Fruit fly (Drosophila melanogaster) whole organism, embryonic: ENCODE measurements around the gene CG32983.
A peak's percentile ranks its signal among the peaks of the same experiment; 100 is the strongest.

Experiments
- Bteb2 ChIP-seq: fragments of 200-800 bp; sonication (Bioruptor generic); optimal IDR thresholded peaks from 2 replicates; lab custom pipeline; 2016; ENCODE audit warnings: missing biosample characterization, missing genetic modification characterization
- CG10959 ChIP-seq: fragments of 200-800 bp; sonication (Bioruptor generic); IDR thresholded peaks from 2 replicates; pipeline ENCODE4 v1.3.6; 2022; ENCODE audit warnings: missing biosample characterization, missing genetic modification characterization
- CG11456 ChIP-seq: fragments of 200-800 bp; sonication (Bioruptor generic); IDR thresholded peaks from 3 replicates; pipeline ENCODE4 v1.3.6; 2022; ENCODE audit warnings: missing biosample characterization, missing genetic modification characterization
- CG14965 ChIP-seq: fragments of 200-800 bp; sonication (Bioruptor generic); optimal IDR thresholded peaks from 2 replicates; lab custom pipeline; 2016; ENCODE audit warnings: missing biosample characterization, missing genetic modification characterization, borderline replicate concordance
- CG15073 ChIP-seq: fragments of 200-800 bp; sonication (Bioruptor generic); optimal IDR thresholded peaks from 2 replicates; lab custom pipeline; 2016; ENCODE audit warnings: missing biosample characterization, missing genetic modification characterization
- CG15514 ChIP-seq: fragments of 200-800 bp; sonication (Bioruptor generic); optimal IDR thresholded peaks from 3 replicates; lab custom pipeline; 2017; ENCODE audit warnings: missing biosample characterization, missing genetic modification characterization, mild to moderate bottlenecking, moderate library complexity, missing genetic modification reagents
- CG18476 ChIP-seq: fragments of 200-800 bp; sonication (Bioruptor generic); optimal IDR thresholded peaks from 2 replicates; lab custom pipeline; 2016; ENCODE audit warnings: missing biosample characterization, mild to moderate bottlenecking, missing genetic modification characterization
- CG2120 ChIP-seq: fragments of 200-800 bp; sonication (Bioruptor generic); optimal IDR thresholded peaks from 3 replicates; lab custom pipeline; 2016; ENCODE audit warnings: missing biosample characterization, missing genetic modification characterization
- CG2889 ChIP-seq: fragments of 200-800 bp; sonication (Bioruptor generic); IDR thresholded peaks from 3 replicates; pipeline ENCODE4 v1.3.6; 2022; ENCODE audit warnings: missing biosample characterization, missing genetic modification characterization
- CG30403 ChIP-seq: fragments of 200-800 bp; sonication (Bioruptor generic); optimal IDR thresholded peaks from 3 replicates; lab custom pipeline; 2016; ENCODE audit warnings: missing biosample characterization, missing genetic modification characterization
- CG32767 ChIP-seq: fragments of 200-800 bp; sonication (Bioruptor generic); IDR thresholded peaks from 2 replicates; pipeline ENCODE4 v1.3.6; 2022; ENCODE audit warnings: missing biosample characterization, missing genetic modification characterization
- CG6272 ChIP-seq: fragments of 200-800 bp; sonication (Bioruptor generic); IDR thresholded peaks from 2 replicates; pipeline ENCODE4 v1.3.6; 2022; ENCODE audit warnings: missing biosample characterization, missing genetic modification characterization
- CG6854 ChIP-seq: fragments of 200-800 bp; sonication (Bioruptor generic); optimal IDR thresholded peaks from 3 replicates; lab custom pipeline; 2017; ENCODE audit warnings: missing biosample characterization, mild to moderate bottlenecking, missing genetic modification characterization
- CG8924 ChIP-seq: fragments of 200-800 bp; optimal IDR thresholded peaks from 3 replicates; lab custom pipeline; 2019; ENCODE audit warnings: missing biosample characterization, mild to moderate bottlenecking, missing genetic modification characterization, moderate library complexity
- CG9215 ChIP-seq: fragments of 200-800 bp; sonication (Bioruptor generic); IDR thresholded peaks from 2 replicates; pipeline ENCODE4 v1.3.6; 2022; ENCODE audit warnings: missing biosample characterization, missing genetic modification characterization
- CG9932 ChIP-seq: fragments of 200-800 bp; sonication (Bioruptor generic); IDR thresholded peaks from 2 replicates; pipeline ENCODE4 v1.3.6; 2022; ENCODE audit warnings: missing biosample characterization, missing genetic modification characterization
- CoRest ChIP-seq: fragments of 200-800 bp; sonication (Bioruptor generic); optimal IDR thresholded peaks from 3 replicates; lab custom pipeline; 2018; ENCODE audit warnings: missing biosample characterization, mild to moderate bottlenecking, missing genetic modification characterization, moderate library complexity
- D19B ChIP-seq: fragments of 200-800 bp; sonication (Bioruptor generic); optimal IDR thresholded peaks from 2 replicates; lab custom pipeline; 2017; ENCODE audit warnings: missing biosample characterization, mild to moderate bottlenecking, missing genetic modification characterization
- Dref ChIP-seq: fragments of 200-800 bp; sonication (Bioruptor generic); IDR thresholded peaks from 2 replicates; pipeline ENCODE4 v1.3.6; 2022; ENCODE audit warnings: missing biosample characterization, missing genetic modification characterization
- Ets65A ChIP-seq: fragments of 200-800 bp; sonication (Bioruptor generic); peaks from one replicate; lab custom pipeline; 2016; ENCODE audit warnings: missing biosample characterization, missing genetic modification characterization
- HmgD ChIP-seq: fragments of 200-800 bp; sonication (Bioruptor generic); optimal IDR thresholded peaks from 3 replicates; lab custom pipeline; 2016; ENCODE audit warnings: missing biosample characterization, missing genetic modification characterization
- Lpt ChIP-seq: fragments of >200 bp; optimal IDR thresholded peaks from 2 replicates; lab custom pipeline; 2018; ENCODE audit warnings: missing biosample characterization, missing genetic modification characterization
- Myb ChIP-seq: fragments of 200-800 bp; sonication (Bioruptor generic); optimal IDR thresholded peaks from 2 replicates; lab custom pipeline; 2016; ENCODE audit warnings: missing biosample characterization, missing genetic modification characterization
- Optix ChIP-seq: fragments of 200-800 bp; sonication (Bioruptor generic); IDR thresholded peaks from 3 replicates; pipeline ENCODE4 v1.3.6; 2022; ENCODE audit warnings: missing biosample characterization, missing genetic modification characterization
- Scr ChIP-seq: fragments of 200-800 bp; sonication (Bioruptor generic); IDR thresholded peaks from 2 replicates; pipeline ENCODE4 v1.3.6; 2022; ENCODE audit warnings: missing biosample characterization, missing genetic modification characterization; ENCODE audit not compliant: partially characterized antibody
- Xbp1 ChIP-seq: fragments of 200-800 bp; sonication (Bioruptor generic); optimal IDR thresholded peaks from 3 replicates; lab custom pipeline; 2016; ENCODE audit warnings: missing biosample characterization, mild to moderate bottlenecking, missing genetic modification characterization
- YL-1 ChIP-seq: fragments of 200-800 bp; sonication (Bioruptor generic); optimal IDR thresholded peaks from 3 replicates; lab custom pipeline; 2017; ENCODE audit warnings: missing biosample characterization, mild to moderate bottlenecking, missing genetic modification characterization
- ase ChIP-seq: fragments of 200-800 bp; sonication (Bioruptor generic); IDR thresholded peaks from 3 replicates; pipeline ENCODE4 v1.3.6; 2022; ENCODE audit warnings: missing biosample characterization, missing genetic modification characterization
- cad ChIP-seq: fragments of >200 bp; optimal IDR thresholded peaks from 2 replicates; lab custom pipeline; 2017; ENCODE audit warnings: missing biosample characterization, missing genetic modification characterization
- cato ChIP-seq: fragments of 200-800 bp; sonication (Bioruptor generic); optimal IDR thresholded peaks from 2 replicates; lab custom pipeline; 2016; ENCODE audit warnings: missing biosample characterization, missing genetic modification characterization, borderline replicate concordance
- chinmo ChIP-seq: fragments of 200-800 bp; sonication (Bioruptor generic); IDR thresholded peaks from 4 replicates; pipeline ENCODE4 v1.3.6; 2022; ENCODE audit warnings: missing biosample characterization, missing genetic modification characterization; ENCODE audit not compliant: partially characterized antibody
- cwo ChIP-seq: fragments of 200-800 bp; sonication (Bioruptor generic); optimal IDR thresholded peaks from 3 replicates; lab custom pipeline; 2017; ENCODE audit warnings: missing biosample characterization, missing genetic modification characterization, mild to moderate bottlenecking, moderate library complexity, missing genetic modification reagents
- esg ChIP-seq: fragments of 200-800 bp; sonication (Bioruptor generic); conservative IDR thresholded peaks from 2 replicates; pipeline ENCODE4 v1.3.6; 2022; ENCODE audit warnings: missing biosample characterization, missing genetic modification characterization
- exex ChIP-seq: fragments of 200-800 bp; sonication (Bioruptor generic); optimal IDR thresholded peaks from 4 replicates; lab custom pipeline; 2018; ENCODE audit warnings: missing biosample characterization, mild to moderate bottlenecking, missing genetic modification characterization, moderate library complexity
- gro ChIP-seq: fragments of 200-800 bp; sonication (Bioruptor generic); optimal IDR thresholded peaks from 2 replicates; lab custom pipeline; 2016; ENCODE audit warnings: missing biosample characterization, missing genetic modification characterization
- kni ChIP-seq: fragments of 200-800 bp; sonication (Bioruptor generic); optimal IDR thresholded peaks from 3 replicates; lab custom pipeline; 2017; ENCODE audit warnings: mild to moderate bottlenecking, missing biosample characterization, missing genetic modification reagents, missing genetic modification characterization
- lola ChIP-seq, 3 experiments: fragments of >200 bp in 2 of 3; fragments of 200-800 bp in 1 of 3; sonication (Bioruptor generic) in 1 of 3; optimal IDR thresholded peaks; 2 replicates each; lab custom pipeline; 2017 to 2019; ENCODE audit warnings: missing biosample characterization in 3 of 3, missing genetic modification characterization in 3 of 3, mild to moderate bottlenecking in 1 of 3, moderate library complexity in 1 of 3
- lov ChIP-seq, 2 experiments: fragments of 200-800 bp in 1 of 2; fragments of >200 bp in 1 of 2; sonication (Bioruptor generic) in 1 of 2; IDR thresholded peaks in 1 of 2; optimal IDR thresholded peaks in 1 of 2; 2 replicates in 1 of 2; 3 replicates in 1 of 2; pipeline versions ENCODE4 v1.3.6 to Lab custom; 2017 to 2022; ENCODE audit warnings: missing biosample characterization in 1 of 2, missing genetic modification characterization in 1 of 2
- org-1 ChIP-seq: fragments of 200-800 bp; sonication (Bioruptor generic); optimal IDR thresholded peaks from 2 replicates; lab custom pipeline; 2017; ENCODE audit warnings: missing biosample characterization, missing genetic modification characterization
- repo ChIP-seq: fragments of 200-800 bp; sonication (Bioruptor generic); optimal IDR thresholded peaks from 2 replicates; lab custom pipeline; 2016; ENCODE audit warnings: missing biosample characterization, missing genetic modification characterization
- sd ChIP-seq: fragments of 200-800 bp; sonication (Bioruptor generic); optimal IDR thresholded peaks from 3 replicates; lab custom pipeline; 2018; ENCODE audit warnings: missing biosample characterization, mild to moderate bottlenecking, missing genetic modification characterization, moderate library complexity
- sima ChIP-seq: fragments of 200-800 bp; sonication (Bioruptor generic); optimal IDR thresholded peaks from 2 replicates; lab custom pipeline; 2016; ENCODE audit warnings: missing biosample characterization, missing genetic modification characterization
- slbo ChIP-seq: fragments of 200-800 bp; sonication (Bioruptor generic); IDR thresholded peaks from 2 replicates; pipeline ENCODE4 v1.3.6; 2022; ENCODE audit warnings: missing biosample characterization, missing genetic modification characterization
- sna ChIP-seq: fragments of 200-800 bp; sonication (Bioruptor generic); IDR thresholded peaks from 2 replicates; pipeline ENCODE4 v1.3.6; 2022; ENCODE audit warnings: missing biosample characterization, missing genetic modification characterization; ENCODE audit not compliant: partially characterized antibody
- sqz ChIP-seq: fragments of 200-800 bp; sonication (Bioruptor generic); optimal IDR thresholded peaks from 3 replicates; lab custom pipeline; 2018; ENCODE audit warnings: missing biosample characterization, mild to moderate bottlenecking, missing genetic modification characterization
- sr ChIP-seq: fragments of 200-800 bp; sonication (Bioruptor generic); IDR thresholded peaks from 3 replicates; pipeline ENCODE4 v1.3.6; 2022; ENCODE audit warnings: missing biosample characterization, missing genetic modification characterization
- tgo ChIP-seq: fragments of 200-800 bp; sonication (Bioruptor generic); IDR thresholded peaks from 3 replicates; pipeline ENCODE4 v1.3.6; 2022; ENCODE audit warnings: missing biosample characterization, missing genetic modification characterization
- tin ChIP-seq: fragments of 200-800 bp; sonication (Bioruptor generic); optimal IDR thresholded peaks from 3 replicates; lab custom pipeline; 2016; ENCODE audit warnings: missing biosample characterization, missing genetic modification characterization
- tup ChIP-seq: fragments of 200-800 bp; sonication (Bioruptor generic); optimal IDR thresholded peaks from 2 replicates; lab custom pipeline; 2016; ENCODE audit warnings: missing biosample characterization, mild to moderate bottlenecking, missing genetic modification characterization, moderate library complexity

Gene CG32983

dm6 chr2L:8879241-8879931 lies 13.7 kb downstream of the CG32983 start:
- TF ChIP-seq cato (GFP tag; lab: Kevin White, UChicago) (no peak), CG30403 (GFP tag; lab: Kevin White, UChicago) (no peak), CG6272 (GFP tag; lab: Robert Waterston, UW) (no peak), sd (tag; lab: Kevin White, UChicago) (peak; percentile 45), Optix (GFP tag; lab: Robert Waterston, UW) (0 out of 3 replicates have a peak, but pooled peaks have one; percentile 15), CG14965 (GFP tag; lab: Kevin White, UChicago) (no peak), cad (GFP tag; lab: Kevin White, UChicago) (no peak), esg (0 out of 2 replicates have a peak, but pooled peaks have one; percentile 11), CG18476 (no peak), Scr (GFP tag; lab: Robert Waterston, UW) (no peak), kni (peak; percentile 53), CG9932 (GFP tag; lab: Robert Waterston, UW) (peak; percentile 67), D19B (GFP tag; lab: Kevin White, UChicago) (peak; percentile 36), YL-1 (no peak), sr (GFP tag; lab: Robert Waterston, UW) (no peak), chinmo (GFP tag; lab: Robert Waterston, UW) (peak; percentile 79; the same call in 1 of the 4 replicates), HmgD (GFP tag; lab: Kevin White, UChicago) (no peak), Lpt (GFP tag; lab: Kevin White, UChicago) (no peak), CG9215 (GFP tag; lab: Robert Waterston, UW) (0 out of 2 replicates have a peak, but pooled peaks have one; percentile 21), exex (tag; lab: Kevin White, UChicago) (no peak), tup (GFP tag; lab: Kevin White, UChicago) (no peak), Bteb2 (GFP tag; lab: Kevin White, UChicago) (no peak), lov (optimal IDR thresholded peaks at IDR 0.05; lab: Kevin White, UChicago) (no peak), lov (GFP tag; IDR thresholded peaks at IDR 0.05; lab: Robert Waterston, UW) (no peak), CG10959 (no peak), sqz (GFP tag; lab: Kevin White, UChicago) (peak; percentile 48), CG15514 (GFP tag; lab: Kevin White, UChicago) (no peak), slbo (GFP tag; lab: Robert Waterston, UW) (peak; percentile 42; the same call in 1 of the 2 replicates), gro (GFP tag; lab: Kevin White, UChicago) (peak; percentile 0), CG2120 (GFP tag; lab: Kevin White, UChicago) (peak; percentile 14), CG8924 (no peak), tgo (GFP tag; lab: Robert Waterston, UW) (0 out of 3 replicates have a peak, but pooled peaks have one; percentile 14), CG11456 (GFP tag; lab: Robert Waterston, UW) (0 out of 3 replicates have a peak, but pooled peaks have one; percentile 35), Ets65A (GFP tag; lab: Kevin White, UChicago) (peak; percentile 38), sima (GFP tag; lab: Kevin White, UChicago) (no peak), sna (GFP tag; lab: Robert Waterston, UW) (no peak), org-1 (GFP tag; lab: Kevin White, UChicago) (no peak), CoRest (tag; lab: Kevin White, UChicago) (no peak), Dref (GFP tag; lab: Robert Waterston, UW) (peak; percentile 14; the same call in 1 of the 2 replicates), CG2889 (GFP tag; lab: Robert Waterston, UW) (no peak), ase (GFP tag; lab: Robert Waterston, UW) (no peak), cwo (GFP tag; lab: Kevin White, UChicago) (no peak), repo (GFP tag; lab: Kevin White, UChicago) (no peak), Myb (GFP tag; lab: Kevin White, UChicago) (no peak), tin (no peak), CG6854 (GFP tag; lab: Kevin White, UChicago) (no peak), lola (GFP tag; optimal IDR thresholded peaks at IDR 0.05; lab: Kevin White, UChicago) (no peak), CG32767 (GFP tag; lab: Robert Waterston, UW) (no peak), CG15073 (GFP tag; lab: Kevin White, UChicago) (no peak), Xbp1 (GFP tag; lab: Kevin White, UChicago) (no peak)
